Worm (Caenorhabditis elegans) whole organism, L4 larva: ENCODE measurements around the gene eef-1A.2.

Source experiments
- D1046.2 ChIP-seq: fragments of 200-800 bp; sonication (Bioruptor generic); IDR thresholded peaks from 2 replicates; pipeline ENCODE4 v1.3.6; 2022; ENCODE audit warnings: missing genetic modification characterization, missing compliant biosample characterization
- F26F4.8 ChIP-seq: fragments of 200-800 bp; sonication (Bioruptor generic); conservative IDR thresholded peaks from 2 replicates; pipeline ENCODE4 v1.3.6; 2022; ENCODE audit warnings: missing genetic modification characterization, missing compliant biosample characterization
- F37D6.2 ChIP-seq: sonication (generic microtip); optimal IDR thresholded peaks from 2 replicates; lab custom pipeline; 2016; ENCODE audit warnings: mild to moderate bottlenecking, missing genetic modification characterization, missing compliant biosample characterization
- F49E8.2 ChIP-seq: sonication (generic microtip); optimal IDR thresholded peaks from 2 replicates; lab custom pipeline; 2016; ENCODE audit warnings: missing compliant biosample characterization, mild to moderate bottlenecking, missing genetic modification characterization, borderline replicate concordance
- R02D3.7 ChIP-seq: fragments of 150-350 bp; sonication (generic microtip); optimal IDR thresholded peaks from 3 replicates; lab custom pipeline; 2014; ENCODE audit warnings: missing biosample characterization, missing genetic modification characterization
- T20F7.1 ChIP-seq: fragments of 200-800 bp; sonication (Bioruptor generic); optimal IDR thresholded peaks from 2 replicates; lab custom pipeline; 2018; ENCODE audit warnings: mild to moderate bottlenecking, missing genetic modification characterization, missing compliant biosample characterization
- Y105C5A.15 ChIP-seq: fragments of 200-800 bp; sonication (Bioruptor generic); IDR thresholded peaks from 2 replicates; pipeline ENCODE4 v1.3.6; 2022; ENCODE audit warnings: missing genetic modification characterization, missing compliant biosample characterization
- Y5F2A.4 ChIP-seq: fragments of 200-800 bp; sonication (Bioruptor generic); optimal IDR thresholded peaks from 2 replicates; lab custom pipeline; 2018; ENCODE audit warnings: mild to moderate bottlenecking, missing genetic modification characterization, missing compliant biosample characterization
- Y75B8A.6 ChIP-seq: fragments of 200-800 bp; sonication (Bioruptor generic); IDR thresholded peaks from 2 replicates; pipeline ENCODE4 v1.3.6; 2022; ENCODE audit warnings: missing genetic modification reagents, missing genetic modification characterization, missing compliant biosample characterization
- aly-2 ChIP-seq: sonication (generic microtip); optimal IDR thresholded peaks from 2 replicates; lab custom pipeline; 2018; ENCODE audit warnings: missing biosample characterization, missing genetic modification characterization
- attf-4 ChIP-seq: sonication (generic microtip); optimal IDR thresholded peaks from 3 replicates; lab custom pipeline; 2017; ENCODE audit warnings: missing biosample characterization, missing genetic modification characterization
- ceh-32 ChIP-seq: sonication (generic microtip); optimal IDR thresholded peaks from 2 replicates; lab custom pipeline; 2016; ENCODE audit warnings: mild to moderate bottlenecking, missing genetic modification characterization, missing compliant biosample characterization; ENCODE audit not compliant: poor library complexity
- ceh-62 ChIP-seq: sonication (generic microtip); optimal IDR thresholded peaks from 2 replicates; lab custom pipeline; 2017; ENCODE audit warnings: missing biosample characterization, missing genetic modification characterization
- ceh-82 ChIP-seq: sonication (generic microtip); optimal IDR thresholded peaks from 2 replicates; lab custom pipeline; 2017; ENCODE audit warnings: missing biosample characterization, missing genetic modification characterization
- ces-1 ChIP-seq: fragments of 150-350 bp; sonication (generic microtip); optimal IDR thresholded peaks from 4 replicates; lab custom pipeline; 2014; ENCODE audit warnings: missing biosample characterization, missing genetic modification reagents, missing genetic modification characterization
- daf-12 ChIP-seq: fragments of 150-350 bp; optimal IDR thresholded peaks from 2 replicates; lab custom pipeline; 2014; ENCODE audit warnings: missing biosample characterization, missing genetic modification reagents, missing genetic modification characterization
- dmd-6 ChIP-seq: fragments of 200-800 bp; sonication (Bioruptor generic); IDR thresholded peaks from 2 replicates; pipeline ENCODE4 v1.3.6; 2022; ENCODE audit warnings: missing genetic modification reagents, missing genetic modification characterization, missing compliant biosample characterization
- dpl-1 ChIP-seq: fragments of 150-350 bp; optimal IDR thresholded peaks from 2 replicates; lab custom pipeline; 2014; ENCODE audit warnings: missing biosample characterization, missing genetic modification reagents, missing genetic modification characterization
- duxl-1 ChIP-seq: sonication (generic microtip); optimal IDR thresholded peaks from 2 replicates; lab custom pipeline; 2016; ENCODE audit warnings: mild to moderate bottlenecking, missing genetic modification characterization, moderate library complexity, missing compliant biosample characterization; ENCODE audit not compliant: poor library complexity
- egl-43 ChIP-seq: fragments of 200-800 bp; sonication (Bioruptor generic); IDR thresholded peaks from 2 replicates; pipeline ENCODE4 v1.3.6; 2022; ENCODE audit warnings: missing genetic modification reagents, missing genetic modification characterization, missing compliant biosample characterization
- fkh-10 ChIP-seq: fragments of 150-350 bp; optimal IDR thresholded peaks from 2 replicates; lab custom pipeline; 2014; ENCODE audit warnings: missing biosample characterization, missing genetic modification reagents, missing genetic modification characterization
- hif-1 ChIP-seq, 2 experiments: sonication (generic microtip); optimal IDR thresholded peaks; 2 replicates each; lab custom pipeline; 2016 to 2017; ENCODE audit warnings: missing compliant biosample characterization in 2 of 2, missing genetic modification characterization in 2 of 2, missing genetic modification reagents in 2 of 2, missing genotype in 2 of 2, mild to moderate bottlenecking in 1 of 2
- hmg-1.1 ChIP-seq: fragments of 200-800 bp; sonication (Bioruptor generic); IDR thresholded peaks from 2 replicates; pipeline ENCODE4 v1.3.6; 2022; ENCODE audit warnings: missing genetic modification reagents, missing genetic modification characterization, missing compliant biosample characterization
- jun-1 ChIP-seq: fragments of 150-350 bp; optimal IDR thresholded peaks from 2 replicates; lab custom pipeline; 2014; ENCODE audit warnings: missing biosample characterization, missing genetic modification reagents, missing genetic modification characterization
- lin-1 ChIP-seq: fragments of 200-800 bp; sonication (Bioruptor generic); IDR thresholded peaks from 2 replicates; pipeline ENCODE4 v1.3.6; 2022; ENCODE audit warnings: missing genetic modification reagents, missing genetic modification characterization, missing compliant biosample characterization
- lin-39 ChIP-seq: fragments of 150-350 bp; optimal IDR thresholded peaks from 2 replicates; lab custom pipeline; 2014; ENCODE audit warnings: missing biosample characterization, missing genetic modification reagents, missing genetic modification characterization
- madf-5 ChIP-seq, 2 experiments: fragments of 200-800 bp; sonication (Bioruptor generic); IDR thresholded peaks; 2 replicates each; pipeline ENCODE4 v1.3.6; 2022; ENCODE audit warnings: missing compliant biosample characterization in 2 of 2, missing genetic modification characterization in 2 of 2
- madf-9 ChIP-seq: fragments of 200-800 bp; sonication (Bioruptor generic); conservative IDR thresholded peaks from 2 replicates; pipeline ENCODE4 v1.3.6; 2022; ENCODE audit warnings: missing genetic modification reagents, missing genetic modification characterization, missing compliant biosample characterization
- mdt-29 ChIP-seq: fragments of 200-800 bp; sonication (Bioruptor generic); IDR thresholded peaks from 2 replicates; pipeline ENCODE4 v1.3.6; 2022; ENCODE audit warnings: missing genetic modification reagents, missing genetic modification characterization, missing compliant biosample characterization
- nhr-102 ChIP-seq: sonication (generic microtip); optimal IDR thresholded peaks from 2 replicates; lab custom pipeline; 2016; ENCODE audit warnings: mild to moderate bottlenecking, missing genetic modification characterization, moderate library complexity, missing compliant biosample characterization
- nhr-11 ChIP-seq: fragments of 150-350 bp; optimal IDR thresholded peaks from 2 replicates; lab custom pipeline; 2014; ENCODE audit warnings: missing biosample characterization, missing genetic modification characterization
- nhr-111 ChIP-seq: fragments of 200-800 bp; sonication (Bioruptor generic); optimal IDR thresholded peaks from 2 replicates; lab custom pipeline; 2018; ENCODE audit warnings: mild to moderate bottlenecking, missing genetic modification characterization, missing compliant biosample characterization
- nhr-25 ChIP-seq: sonication (generic microtip); optimal IDR thresholded peaks from 2 replicates; lab custom pipeline; 2017; ENCODE audit warnings: missing genetic modification characterization, mild to moderate bottlenecking, missing compliant biosample characterization, antibody characterized with exemption, moderate library complexity, borderline replicate concordance; ENCODE audit not compliant: insufficient read depth
- nhr-28 ChIP-seq: fragments of 150-350 bp; optimal IDR thresholded peaks from 2 replicates; lab custom pipeline; 2014; ENCODE audit warnings: missing biosample characterization, missing genetic modification characterization
- nhr-42 ChIP-seq: fragments of 200-800 bp; sonication (Bioruptor generic); IDR thresholded peaks from 2 replicates; pipeline ENCODE4 v1.3.6; 2022; ENCODE audit warnings: missing genetic modification characterization, missing compliant biosample characterization
- nhr-76 ChIP-seq: fragments of 150-350 bp; optimal IDR thresholded peaks from 2 replicates; lab custom pipeline; 2014; ENCODE audit warnings: missing biosample characterization, missing genetic modification characterization
- pha-4 ChIP-seq, 2 experiments: fragments of 150-350 bp in 1 of 2; fragments of 200-800 bp in 1 of 2; sonication (Bioruptor generic) in 1 of 2; IDR thresholded peaks in 1 of 2; optimal IDR thresholded peaks in 1 of 2; 2 replicates each; pipeline versions ENCODE4 v1.3.6 to Lab custom; 2014 to 2022; ENCODE audit warnings: missing genetic modification characterization in 2 of 2, missing genetic modification reagents in 2 of 2, missing biosample characterization in 1 of 2, missing compliant biosample characterization in 1 of 2
- saeg-2 ChIP-seq: fragments of 200-800 bp; sonication (Bioruptor generic); IDR thresholded peaks from 2 replicates; pipeline ENCODE4 v1.3.6; 2022; ENCODE audit warnings: missing genetic modification reagents, missing genetic modification characterization, missing compliant biosample characterization
- sdz-12 ChIP-seq: fragments of 200-800 bp; sonication (Bioruptor generic); optimal IDR thresholded peaks from 2 replicates; lab custom pipeline; 2018; ENCODE audit warnings: mild to moderate bottlenecking, missing genetic modification characterization, missing compliant biosample characterization
- spr-1 ChIP-seq: sonication (generic microtip); optimal IDR thresholded peaks from 2 replicates; lab custom pipeline; 2016; ENCODE audit warnings: mild to moderate bottlenecking, missing genetic modification characterization, missing compliant biosample characterization
- spr-3 ChIP-seq: fragments of 200-800 bp; sonication (Bioruptor generic); optimal IDR thresholded peaks from 2 replicates; lab custom pipeline; 2018; ENCODE audit warnings: mild to moderate bottlenecking, missing genetic modification characterization, missing compliant biosample characterization
- unc-130 ChIP-seq: sonication (generic microtip); optimal IDR thresholded peaks from 2 replicates; lab custom pipeline; 2016; ENCODE audit warnings: missing genetic modification reagents, missing genetic modification characterization, missing compliant biosample characterization
- unc-62 ChIP-seq, 3 experiments: fragments of 150-350 bp in 1 of 3; sonication (generic microtip); optimal IDR thresholded peaks in 2 of 3; peaks in 1 of 3; 1 replicate in 1 of 3; 2 replicates in 2 of 3; lab custom pipeline; 2014 to 2017; ENCODE audit warnings: missing biosample characterization in 3 of 3, missing genetic modification characterization in 3 of 3, missing genetic modification reagents in 3 of 3, missing genotype in 1 of 3
- vab-7 ChIP-seq: fragments of 200-800 bp; sonication (Bioruptor generic); IDR thresholded peaks from 2 replicates; pipeline ENCODE4 v1.3.6; 2022; ENCODE audit warnings: missing genetic modification reagents, missing genetic modification characterization, missing compliant biosample characterization
- zfp-2 ChIP-seq: sonication (generic microtip); optimal IDR thresholded peaks from 2 replicates; lab custom pipeline; 2016; ENCODE audit warnings: mild to moderate bottlenecking, missing genetic modification characterization, missing compliant biosample characterization
- zfp-3 ChIP-seq: fragments of 200-800 bp; sonication (Bioruptor generic); conservative IDR thresholded peaks from 2 replicates; pipeline ENCODE4 v1.3.6; 2022; ENCODE audit warnings: missing genetic modification reagents, missing genetic modification characterization, missing compliant biosample characterization
- zip-11 ChIP-seq: fragments of 200-800 bp; sonication (Bioruptor generic); IDR thresholded peaks from 2 replicates; pipeline ENCODE4 v1.3.6; 2022; ENCODE audit warnings: missing genetic modification characterization, missing compliant biosample characterization
- zip-2 ChIP-seq: fragments of 150-350 bp; optimal IDR thresholded peaks from 2 replicates; lab custom pipeline; 2014; ENCODE audit warnings: missing biosample characterization, missing genetic modification characterization

The eef-1A.2 gene

ce11 chrX:7823108-7823704, at the start of gene eef-1A.2:
eef-1A.2 (plus strand) TSS chrX:7823654.
- TF ChIP-seq F37D6.2 (tag; lab: Kevin White, UChicago), result peak; percentile 90
- no peak for TF ChIP-seq ceh-82 (tag; lab: Kevin White, UChicago)
- no peak for TF ChIP-seq zip-11 (GFP tag; lab: Robert Waterston, UW)
- TF ChIP-seq duxl-1, result peak; percentile 73
- peak; percentile 63 for TF ChIP-seq spr-1 (tag; lab: Kevin White, UChicago)
- TF ChIP-seq madf-5 (GFP tag; IDR thresholded peaks at IDR 0.05; lab: Robert Waterston, UW), result no peak
- no peak for TF ChIP-seq aly-2 (tag; lab: Kevin White, UChicago)
- no peak for TF ChIP-seq nhr-111
- peak; percentile 98 for TF ChIP-seq nhr-11
- TF ChIP-seq fkh-10, result peak; percentile 99
- peak in 1 of 2 experiments; percentile 100 for TF ChIP-seq unc-62 (GFP tag; optimal IDR thresholded peaks at IDR 0.05 in 1 of 2; lab: Kevin White, UChicago)
- no peak for TF ChIP-seq unc-62 (tag; optimal IDR thresholded peaks at IDR 0.05; lab: Kevin White, UChicago)
- TF ChIP-seq zfp-2 (tag; lab: Kevin White, UChicago), result peak; percentile 64
- peak; percentile 95 for TF ChIP-seq nhr-25
- TF ChIP-seq unc-130 (GFP tag; lab: Kevin White, UChicago), result no peak
- TF ChIP-seq dmd-6 (GFP tag; lab: Robert Waterston, UW), result peak; percentile 98
- peak; percentile 100 for TF ChIP-seq zip-2 (tag; lab: Kevin White, UChicago)
- TF ChIP-seq F49E8.2, result no peak
- TF ChIP-seq vab-7, result peak; percentile 45; the same call in 1 of the 2 replicates
- peak; percentile 91 for TF ChIP-seq pha-4 (GFP tag; IDR thresholded peaks at IDR 0.05; lab: Robert Waterston, UW)
- TF ChIP-seq pha-4 (tag; optimal IDR thresholded peaks at IDR 0.05; lab: Kevin White, UChicago), result peak; percentile 83
- TF ChIP-seq saeg-2 (GFP tag; lab: Robert Waterston, UW), result peak; percentile 83
- peak; percentile 48 for TF ChIP-seq ces-1 (GFP tag; lab: Kevin White, UChicago)
- TF ChIP-seq hmg-1.1, result peak; percentile 96
- no peak for TF ChIP-seq ceh-62 (tag; lab: Kevin White, UChicago)
- 0 out of 2 replicates have a peak, but pooled peaks have one; percentile 48 for TF ChIP-seq zfp-3 (GFP tag; lab: Robert Waterston, UW)
- TF ChIP-seq Y105C5A.15 (GFP tag; lab: Robert Waterston, UW), result no peak
- TF ChIP-seq attf-4 (tag; lab: Kevin White, UChicago), result no peak
- TF ChIP-seq mdt-29 (GFP tag; lab: Robert Waterston, UW), result peak; percentile 86
- peak; percentile 71 for TF ChIP-seq madf-9 (GFP tag; lab: Robert Waterston, UW)
- peak; percentile 36 for TF ChIP-seq ceh-32
- TF ChIP-seq T20F7.1, result peak; percentile 84
- peak; percentile 78 for TF ChIP-seq nhr-102 (tag; lab: Kevin White, UChicago)
- TF ChIP-seq lin-39 (tag; lab: Kevin White, UChicago), result no peak
- no peak for TF ChIP-seq daf-12 (tag; lab: Kevin White, UChicago)
- peak; percentile 90 for TF ChIP-seq jun-1 (tag; lab: Kevin White, UChicago)
- peak; percentile 87 for TF ChIP-seq egl-43 (GFP tag; lab: Robert Waterston, UW)
- 0 out of 2 replicates have a peak, but pooled peaks have one; percentile 63 for TF ChIP-seq D1046.2 (GFP tag; lab: Robert Waterston, UW)
- TF ChIP-seq nhr-28 (tag; lab: Kevin White, UChicago), result peak; percentile 93
- peak; percentile 67 for TF ChIP-seq dpl-1 (GFP tag; lab: Kevin White, UChicago)
- TF ChIP-seq nhr-42 (GFP tag; lab: Robert Waterston, UW), result peak; percentile 83; the same call in 1 of the 2 replicates
- peak; percentile 30 for TF ChIP-seq nhr-76 (tag; lab: Kevin White, UChicago)
- no peak for TF ChIP-seq F26F4.8 (GFP tag; lab: Robert Waterston, UW)
- TF ChIP-seq R02D3.7, result no peak
- TF ChIP-seq sdz-12 (GFP tag; lab: Kevin White, UChicago), result peak; percentile 35
- TF ChIP-seq Y75B8A.6, result 0 out of 2 replicates have a peak, but pooled peaks have one; percentile 54
- peak; percentile 58; the same call in 1 of the 2 replicates for TF ChIP-seq lin-1 (GFP tag; lab: Robert Waterston, UW)
- peak; percentile 40 to 97 for TF ChIP-seq hif-1 (tag; optimal IDR thresholded peaks at IDR 0.05; lab: Kevin White, UChicago)
- peak; percentile 40 for TF ChIP-seq spr-3 (GFP tag; lab: Kevin White, UChicago)
- TF ChIP-seq Y5F2A.4 (GFP tag; lab: Kevin White, UChicago), result peak; percentile 11
